Fruit fly (Drosophila melanogaster) S2 (cell line): Measurements from ENCODE around the gene Fatp1.

Experiments
- CG8478 ChIP-seq: fragments of >200 bp; optimal IDR thresholded peaks from 2 replicates; lab custom pipeline; 2018
- CTCF ChIP-seq, 2 experiments: fragments of >200 bp; optimal IDR thresholded peaks; 2 replicates each; lab custom pipeline; 2018

- TF ChIP-seq CTCF (optimal IDR thresholded peaks at IDR 0.05; lab: Kevin White, UChicago) (peak; percentile 36 to 60), CG8478 (lab: Kevin White, UChicago) (no peak)
Measured at dm6 chr2L:10506557-10507252, 10.3 kb downstream of the Fatp1 start, which contains the start of the genes Myo31DF and CG6094.
